Fruit fly (Drosophila melanogaster): ENCODE measurements around the gene CG5116.
A peak's percentile ranks its signal among the peaks of the same experiment; 100 is the strongest.

CG5116 gene

dm6 chr3R:25489116-25489515 is 6.2 kb downstream of the CG5116 start (continued):
- TF ChIP-seq danr (GFP tag; IDR thresholded peaks at IDR 0.05): peak; percentile 42; the same call in 1 of the 2 replicates
- no peak for TF ChIP-seq fd102C (GFP tag; optimal IDR thresholded peaks at IDR 0.05)
- TF ChIP-seq sc (optimal IDR thresholded peaks at IDR 0.05): no peak
- TF ChIP-seq sc (GFP tag; optimal IDR thresholded peaks at IDR 0.05): peak; percentile 20
- TF ChIP-seq CG30403 (GFP tag; optimal IDR thresholded peaks at IDR 0.05): peak; percentile 42
- TF ChIP-seq chn (GFP tag; optimal IDR thresholded peaks at IDR 0.05): no peak
- TF ChIP-seq CG34422 (GFP tag; IDR thresholded peaks at IDR 0.05): peak; percentile 71; the same call in 1 of the 3 replicates
- no peak for TF ChIP-seq CG11093 (GFP tag; IDR thresholded peaks at IDR 0.05)
- TF ChIP-seq exex (tag; optimal IDR thresholded peaks at IDR 0.05): no peak
- no peak for TF ChIP-seq knrl (GFP tag; IDR thresholded peaks at IDR 0.05; ENCODE audit: partially characterized antibody)
- TF ChIP-seq CG15601 (tag; optimal IDR thresholded peaks at IDR 0.05): peak; percentile 47
- peak; percentile 16 for TF ChIP-seq Xbp1 (GFP tag; optimal IDR thresholded peaks at IDR 0.05)
- TF ChIP-seq CG7839 (tag; optimal IDR thresholded peaks at IDR 0.05): peak; percentile 77
- TF ChIP-seq CG13624 (GFP tag; optimal IDR thresholded peaks at IDR 0.05): no peak
- no peak for TF ChIP-seq YL-1 (GFP tag; optimal IDR thresholded peaks at IDR 0.05)
- TF ChIP-seq CG13424 (tag; optimal IDR thresholded peaks at IDR 0.05): peak; percentile 36
- TF ChIP-seq pzg (GFP tag; optimal IDR thresholded peaks at IDR 0.05): no peak
- no peak for TF ChIP-seq Opbp (GFP tag; IDR thresholded peaks at IDR 0.05; ENCODE audit: partially characterized antibody)
- no peak for TF ChIP-seq BEAF-32 (GFP tag; optimal IDR thresholded peaks at IDR 0.05)
- TF ChIP-seq kah (GFP tag; optimal IDR thresholded peaks at IDR 0.05): peak; percentile 19
- no peak for TF ChIP-seq lov (optimal IDR thresholded peaks at IDR 0.05)
- TF ChIP-seq lov (GFP tag; IDR thresholded peaks at IDR 0.05): no peak
- peak; percentile 33 for TF ChIP-seq az2 (GFP tag; optimal IDR thresholded peaks at IDR 0.05)
- TF ChIP-seq mam (GFP tag; optimal IDR thresholded peaks at IDR 0.05): no peak
- no peak for TF ChIP-seq ERR (GFP tag; optimal IDR thresholded peaks at IDR 0.05)
- no peak for TF ChIP-seq CG2889 (GFP tag; IDR thresholded peaks at IDR 0.05)
- TF ChIP-seq CG14965 (GFP tag; optimal IDR thresholded peaks at IDR 0.05; ENCODE audit: borderline replicate concordance): no peak
- peak; percentile 57; the same call in 2 of the 3 replicates for TF ChIP-seq dysf (GFP tag; IDR thresholded peaks at IDR 0.05)
- no peak for TF ChIP-seq jigr1 (GFP tag; IDR thresholded peaks at IDR 0.05)
- TF ChIP-seq sens (GFP tag): no peak
- TF ChIP-seq CG17359 (tag; optimal IDR thresholded peaks at IDR 0.05): peak; percentile 76
- TF ChIP-seq Hr51 (GFP tag; optimal IDR thresholded peaks at IDR 0.05): no peak
- no peak for TF ChIP-seq CG11398 (GFP tag; optimal IDR thresholded peaks at IDR 0.05)
- TF ChIP-seq Lpt (GFP tag; optimal IDR thresholded peaks at IDR 0.05): no peak
- TF ChIP-seq wor (GFP tag; IDR thresholded peaks at IDR 0.05): peak; percentile 26; the same call in 1 of the 2 replicates
- no peak for TF ChIP-seq gt (GFP tag; IDR thresholded peaks at IDR 0.05)
- peak; percentile 24 for TF ChIP-seq CG4328 (GFP tag; optimal IDR thresholded peaks at IDR 0.05)
- peak; percentile 16 for TF ChIP-seq CG12299 (tag; optimal IDR thresholded peaks at IDR 0.05)
- TF ChIP-seq chm (GFP tag; IDR thresholded peaks at IDR 0.05): no peak
- TF ChIP-seq pum (GFP tag; optimal IDR thresholded peaks at IDR 0.05): no peak
- TF ChIP-seq ewg (GFP tag; optimal IDR thresholded peaks at IDR 0.05): no peak
- no peak for TF ChIP-seq CG11456 (GFP tag; IDR thresholded peaks at IDR 0.05)
- no peak for TF ChIP-seq ap (GFP tag; IDR thresholded peaks at IDR 0.05)
- TF ChIP-seq oc (tag; optimal IDR thresholded peaks at IDR 0.05): no peak
- TF ChIP-seq D19B (GFP tag; optimal IDR thresholded peaks at IDR 0.05): no peak
- TF ChIP-seq fd3F (GFP tag; optimal IDR thresholded peaks at IDR 0.05): no peak
- TF ChIP-seq hbn (GFP tag; IDR thresholded peaks at IDR 0.05; ENCODE audit: partially characterized antibody): no peak
- TF ChIP-seq PHDP (tag; optimal IDR thresholded peaks at IDR 0.05): peak; percentile 61
- peak; percentile 56 for TF ChIP-seq CG18764 (GFP tag; optimal IDR thresholded peaks at IDR 0.05)
- no peak for TF ChIP-seq CG13123 (GFP tag; optimal IDR thresholded peaks at IDR 0.05)
- TF ChIP-seq B-H2 (GFP tag; optimal IDR thresholded peaks at IDR 0.05): no peak
- TF ChIP-seq Rx (GFP tag; IDR thresholded peaks at IDR 0.05): no peak

Measured in whole organism, embryonic.